Worm (Caenorhabditis elegans): ENCODE data around the gene gur-4.

gur-4 gene

DNA sequence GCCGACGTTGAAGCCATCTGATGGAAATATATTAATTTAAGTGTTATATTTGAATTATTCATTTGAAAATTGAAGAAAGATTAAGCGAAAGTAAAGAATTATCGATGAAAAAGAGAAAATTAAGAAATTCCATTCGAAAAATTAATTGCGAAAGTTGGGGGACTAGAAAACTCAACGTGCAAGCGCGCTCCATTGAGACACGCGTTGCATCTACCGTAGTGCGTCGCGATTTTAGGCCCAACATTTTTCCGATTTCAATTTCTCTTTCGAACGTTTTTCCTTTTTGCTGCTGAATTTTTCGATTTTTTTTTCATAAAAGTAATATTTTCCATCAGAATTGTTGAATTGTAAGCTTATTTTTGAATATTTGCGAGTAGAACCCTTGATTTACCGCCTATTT is 49.8 kb downstream of the gur-4 start, which contains the start of gene Y48B6A.1 (continued):
- TF ChIP-seq F33H1.4 (GFP tag; IDR thresholded peaks at IDR 0.05) (peak; percentile 76), attf-5 (GFP tag; optimal IDR thresholded peaks at IDR 0.05) (peak; percentile 98), him-1 (tag; optimal IDR thresholded peaks at IDR 0.05) (peak; percentile 52), ztf-18 (tag; optimal IDR thresholded peaks at IDR 0.05) (peak; percentile 82), mes-4 (tag; optimal IDR thresholded peaks at IDR 0.05) (no peak), snpc-3.4 (tag; optimal IDR thresholded peaks at IDR 0.05) (peak; percentile 79), ets-4 (GFP tag; optimal IDR thresholded peaks at IDR 0.05) (no peak), aptf-2 (GFP tag; conservative IDR thresholded peaks at IDR 0.05) (peak; percentile 88), hrde-1 (tag; optimal IDR thresholded peaks at IDR 0.05; ENCODE audit: borderline replicate concordance) (no peak), F10E7.11 (tag; optimal IDR thresholded peaks at IDR 0.05) (no peak), ccch-3 (GFP tag; optimal IDR thresholded peaks at IDR 0.05) (peak; percentile 80), ama-1 (optimal IDR thresholded peaks at IDR 0.05) (no peak), ama-1 (GFP tag; optimal IDR thresholded peaks at IDR 0.05) (no peak), rpc-1 (optimal IDR thresholded peaks at IDR 0.05) (no peak), rpc-1 (tag; optimal IDR thresholded peaks at IDR 0.05) (peak; percentile 3), mcd-1 (GFP tag; IDR thresholded peaks at IDR 0.05) (peak; percentile 99), T26A5.8 (tag; optimal IDR thresholded peaks at IDR 0.05) (no peak), efl-1 (GFP tag; optimal IDR thresholded peaks at IDR 0.05) (peak; percentile 65), snpc-1.3 (tag; optimal IDR thresholded peaks at IDR 0.05; ENCODE audit: insufficient read depth) (peak; percentile 82), lsy-27 (tag; optimal IDR thresholded peaks at IDR 0.05; ENCODE audit: borderline replicate concordance, insufficient read depth) (no peak), madf-3 (GFP tag; IDR thresholded peaks at IDR 0.05) (peak; percentile 99), madf-10 (tag; optimal IDR thresholded peaks at IDR 0.05) (peak; percentile 78), lin-40 (tag; optimal IDR thresholded peaks at IDR 0.05) (peak; percentile 82), tbx-9 (tag; optimal IDR thresholded peaks at IDR 0.05; ENCODE audit: borderline replicate concordance) (no peak), lsl-1 (GFP tag; optimal IDR thresholded peaks at IDR 0.05) (peak; percentile 93), tlf-1 (GFP tag; optimal IDR thresholded peaks at IDR 0.05) (peak; percentile 85), hsf-1 (GFP tag; IDR thresholded peaks at IDR 0.05) (peak; percentile 49; the same call in 1 of the 2 replicates), rec-8 (tag; optimal IDR thresholded peaks at IDR 0.05) (peak in 1 of 2 experiments; percentile 70), madf-8 (GFP tag; conservative IDR thresholded peaks at IDR 0.05) (peak; percentile 68), rcor-1 (GFP tag; IDR thresholded peaks at IDR 0.05) (peak; percentile 87), atf-7 (tag; optimal IDR thresholded peaks at IDR 0.05) (peak; percentile 21), somi-1 (GFP tag; optimal IDR thresholded peaks at IDR 0.05) (peak; percentile 32), hlh-26 (GFP tag; conservative IDR thresholded peaks at IDR 0.05) (no peak), ZK185.1 (tag; optimal IDR thresholded peaks at IDR 0.05; ENCODE audit: poor library complexity, severe bottlenecking) (no peak)

DNA sequence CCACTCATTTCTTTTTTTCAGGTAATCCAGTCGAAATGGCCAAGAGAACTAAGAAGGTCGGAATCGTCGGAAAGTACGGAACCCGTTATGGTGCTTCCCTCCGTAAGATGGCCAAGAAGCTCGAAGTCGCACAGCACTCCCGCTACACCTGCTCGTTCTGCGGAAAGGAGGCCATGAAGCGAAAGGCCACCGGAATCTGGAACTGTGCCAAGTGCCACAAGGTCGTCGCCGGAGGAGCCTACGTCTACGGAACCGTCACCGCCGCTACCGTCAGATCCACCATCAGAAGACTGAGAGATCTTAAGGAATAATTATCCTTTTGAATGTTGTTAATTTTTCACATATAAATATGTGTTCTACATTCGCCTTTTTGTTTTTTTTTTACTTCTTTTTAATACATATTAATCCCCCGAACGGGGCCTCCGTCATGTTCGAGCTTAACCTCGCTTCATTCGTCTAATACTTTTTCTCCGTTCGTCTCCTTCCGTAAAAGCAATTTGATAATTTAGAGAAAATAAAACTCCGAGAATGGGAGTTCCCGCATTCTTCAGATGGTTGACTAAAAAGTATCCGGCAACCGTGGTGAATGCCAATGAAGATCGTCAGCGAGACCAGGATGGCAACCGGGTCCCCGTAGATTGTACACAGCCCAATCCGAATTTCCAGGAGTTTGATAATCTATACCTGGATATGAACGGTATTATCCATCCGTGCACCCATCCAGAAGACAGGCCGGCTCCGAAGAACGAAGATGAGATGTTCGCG is 50.9 kb downstream of the gur-4 start, which contains the start of the genes rpl-43 and xrn-2:
TSS of gene rpl-43 (plus strand) at position 36 of the 765 bp plus-strand sequence.
TSS of gene xrn-2 (plus strand) at position 510 of the 765 bp plus-strand sequence.
- TF ChIP-seq B0019.2 (GFP tag; conservative IDR thresholded peaks at IDR 0.05), result no peak
- no peak for TF ChIP-seq lag-1 (GFP tag; IDR thresholded peaks at IDR 0.05)
- 0 out of 2 replicates have a peak, but pooled peaks have one; percentile 2 for TF ChIP-seq ceh-40 (GFP tag; IDR thresholded peaks at IDR 0.05)
- no peak for TF ChIP-seq nhr-179 (tag; optimal IDR thresholded peaks at IDR 0.05)
- TF ChIP-seq B0336.3 (GFP tag; IDR thresholded peaks at IDR 0.05), result peak; percentile 95
- TF ChIP-seq ekl-4 (GFP tag; IDR thresholded peaks at IDR 0.05), result peak; percentile 89
- no peak for TF ChIP-seq ama-1 (optimal IDR thresholded peaks at IDR 0.05)
- TF ChIP-seq ama-1 (GFP tag; optimal IDR thresholded peaks at IDR 0.05), result peak in 1 of 2 experiments; percentile 62
- peak; percentile 77 for TF ChIP-seq snpc-1.1 (tag; optimal IDR thresholded peaks at IDR 0.05; ENCODE audit: insufficient read depth)
- peak; percentile 77 for TF ChIP-seq lin-54 (GFP tag; optimal IDR thresholded peaks at IDR 0.05)
- no peak for TF ChIP-seq sea-2 (GFP tag; IDR thresholded peaks at IDR 0.05)
- peak; percentile 58 for TF ChIP-seq lsl-1 (GFP tag; optimal IDR thresholded peaks at IDR 0.05)
- TF ChIP-seq F52B5.7 (tag; optimal IDR thresholded peaks at IDR 0.05), result peak; percentile 69
- peak; percentile 75 for TF ChIP-seq mcd-1 (GFP tag; IDR thresholded peaks at IDR 0.05)
- peak; percentile 77; the same call in 1 of the 2 replicates for TF ChIP-seq lin-26 (GFP tag; IDR thresholded peaks at IDR 0.05)
- peak; percentile 84 for TF ChIP-seq unc-130 (GFP tag; optimal IDR thresholded peaks at IDR 0.05)
- TF ChIP-seq D2030.7 (GFP tag; IDR thresholded peaks at IDR 0.05), result peak; percentile 64; the same call in 1 of the 2 replicates

All from whole organism, young adult.